Fruit fly (Drosophila melanogaster): ENCODE results near the gene CG7443.

DNA sequence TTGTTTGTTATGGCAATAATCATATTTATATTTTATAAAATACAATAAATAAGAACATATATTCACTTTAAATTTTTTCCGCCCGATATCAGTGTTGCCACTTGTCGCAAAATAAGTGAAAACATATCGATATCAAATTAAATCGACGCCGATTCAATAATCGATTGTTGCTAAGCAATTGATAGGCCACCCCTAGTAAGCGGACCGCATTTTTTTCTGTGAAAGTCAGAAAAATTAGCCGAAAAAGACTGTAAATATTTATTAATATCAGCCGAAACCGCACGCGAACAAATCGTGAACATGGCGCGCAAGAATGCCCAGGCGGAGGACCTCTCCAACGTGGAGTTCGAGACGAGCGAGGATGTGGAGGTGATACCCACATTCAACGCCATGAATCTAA is 11.1 kb upstream of the CG7443 start, which contains the start of gene CG7483:
- no peak for TF ChIP-seq CG14655 (GFP tag; optimal IDR thresholded peaks at IDR 0.05)
- no peak for TF ChIP-seq gl (tag; optimal IDR thresholded peaks at IDR 0.05)
- no peak for TF ChIP-seq CG13204 (GFP tag; optimal IDR thresholded peaks at IDR 0.05)

All from whole organism, pupa.